Worm (Caenorhabditis elegans): ENCODE data around the gene arle-14.
A peak's percentile ranks its signal among the peaks of the same experiment; 100 is the strongest.

Gene arle-14

ce11 chrIII:5720266-5721019, 27.7 kb downstream of the arle-14 start:
- TF ChIP-seq pes-1 (GFP tag; IDR thresholded peaks at IDR 0.05): no peak
- TF ChIP-seq tra-4 (tag; optimal IDR thresholded peaks at IDR 0.05): no peak
- no peak for TF ChIP-seq tbx-37 (GFP tag; conservative IDR thresholded peaks at IDR 0.05)
- TF ChIP-seq F13C5.2 (tag; optimal IDR thresholded peaks at IDR 0.05): no peak
- no peak for TF ChIP-seq ceh-13 (GFP tag; optimal IDR thresholded peaks at IDR 0.05)
- no peak for TF ChIP-seq ets-7 (tag; optimal IDR thresholded peaks at IDR 0.05)
- peak; percentile 27 for TF ChIP-seq hmg-4 (GFP tag; optimal IDR thresholded peaks at IDR 0.05)
- TF ChIP-seq scrt-1 (GFP tag; IDR thresholded peaks at IDR 0.05): 0 out of 2 replicates have a peak, but pooled peaks have one; percentile 9
- TF ChIP-seq ceh-36 (tag; optimal IDR thresholded peaks at IDR 0.05): no peak
- peak; percentile 51 for TF ChIP-seq aly-1 (tag; optimal IDR thresholded peaks at IDR 0.05)

DNA sequence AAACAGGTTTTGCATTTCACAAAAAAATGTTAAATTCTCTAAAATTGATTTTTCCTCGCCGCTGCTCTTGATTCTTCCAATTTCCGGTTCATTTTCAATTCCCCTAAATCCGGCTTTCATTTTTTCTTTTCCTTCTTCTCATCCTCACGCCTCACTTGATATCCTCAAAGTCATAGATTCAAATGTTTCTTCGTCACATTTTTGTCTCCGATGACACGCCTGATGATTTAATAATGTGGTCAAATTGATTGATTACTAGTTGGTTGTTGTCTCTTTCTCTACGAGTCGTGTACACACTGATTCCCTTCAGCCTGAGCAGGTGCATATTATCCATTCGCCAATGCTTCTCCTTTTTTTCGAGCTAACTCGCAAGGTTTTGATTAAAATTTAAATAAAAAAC, 28.8 kb downstream of the arle-14 start:
- TF ChIP-seq hmg-4 (GFP tag; optimal IDR thresholded peaks at IDR 0.05): no peak
- TF ChIP-seq pes-1 (GFP tag; IDR thresholded peaks at IDR 0.05): no peak
- TF ChIP-seq ets-7 (tag; optimal IDR thresholded peaks at IDR 0.05): no peak
- TF ChIP-seq tra-4 (tag; optimal IDR thresholded peaks at IDR 0.05): no peak
- no peak for TF ChIP-seq ama-1 (optimal IDR thresholded peaks at IDR 0.05)
- no peak for TF ChIP-seq F13C5.2 (tag; optimal IDR thresholded peaks at IDR 0.05)
- TF ChIP-seq sea-1 (GFP tag; conservative IDR thresholded peaks at IDR 0.05): no peak

DNA sequence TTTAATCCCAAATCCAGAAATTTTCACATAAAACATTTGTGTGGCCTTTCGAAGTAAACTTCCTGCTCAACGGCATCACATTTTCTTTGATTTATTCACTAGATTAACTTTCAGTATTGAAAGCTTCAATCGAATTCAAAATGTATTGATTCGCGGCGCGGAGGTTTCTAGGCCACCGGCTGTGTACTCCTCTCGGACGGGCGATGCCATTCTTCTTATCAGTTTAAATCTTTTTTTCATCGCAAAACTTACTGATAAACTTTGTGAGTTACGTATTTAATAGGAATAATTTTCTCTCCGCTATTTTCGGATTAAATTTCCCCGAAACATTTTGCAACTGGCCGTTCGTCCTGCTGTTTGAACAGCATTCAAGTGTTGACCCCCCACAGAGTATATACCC, 29.2 kb downstream of the arle-14 start:
- TF ChIP-seq ceh-13 (GFP tag; optimal IDR thresholded peaks at IDR 0.05) (no peak), B0310.2 (tag; optimal IDR thresholded peaks at IDR 0.05) (no peak), tbx-37 (GFP tag; conservative IDR thresholded peaks at IDR 0.05) (peak; percentile 12; the same call in 1 of the 2 replicates), flt-1 (GFP tag; IDR thresholded peaks at IDR 0.05) (no peak), hnd-1 (tag; optimal IDR thresholded peaks at IDR 0.05) (no peak), ama-1 (optimal IDR thresholded peaks at IDR 0.05) (no peak), ceh-36 (tag; optimal IDR thresholded peaks at IDR 0.05) (no peak), F13C5.2 (tag; optimal IDR thresholded peaks at IDR 0.05) (no peak), hmg-4 (GFP tag; optimal IDR thresholded peaks at IDR 0.05) (peak; percentile 21), pes-1 (GFP tag; IDR thresholded peaks at IDR 0.05) (no peak), sea-1 (GFP tag; conservative IDR thresholded peaks at IDR 0.05) (no peak), hmbx-1 (tag; optimal IDR thresholded peaks at IDR 0.05) (no peak), tbx-11 (GFP tag; IDR thresholded peaks at IDR 0.05) (no peak), scrt-1 (GFP tag; IDR thresholded peaks at IDR 0.05) (no peak), ets-7 (tag; optimal IDR thresholded peaks at IDR 0.05) (no peak), tra-4 (tag; optimal IDR thresholded peaks at IDR 0.05) (no peak), aly-1 (tag; optimal IDR thresholded peaks at IDR 0.05) (no peak)

DNA sequence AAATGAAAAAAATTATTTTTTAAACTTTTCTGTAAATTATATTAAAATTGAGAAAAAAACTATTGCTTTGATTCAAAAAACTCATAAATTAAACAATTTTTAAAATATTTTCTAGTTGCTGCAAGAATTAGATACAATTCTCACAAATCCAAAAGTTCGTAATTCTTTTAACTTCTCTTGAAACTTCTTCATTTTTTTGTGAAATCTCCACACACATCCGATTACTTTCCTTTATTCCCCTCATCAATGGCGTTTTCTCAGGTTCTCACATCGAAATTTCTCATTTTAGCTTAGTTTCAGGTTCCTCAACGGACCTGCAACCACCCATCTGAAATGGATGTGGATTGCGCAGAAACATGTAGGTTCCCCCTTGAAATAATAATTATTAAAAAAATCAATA, 29.8 kb downstream of the arle-14 start, which contains the start of gene wrm-1:
Gene wrm-1, plus strand, starts transcription at position 301 of the 400 bp plus-strand sequence.
- TF ChIP-seq tbx-11 (GFP tag; IDR thresholded peaks at IDR 0.05) (no peak), ceh-13 (GFP tag; optimal IDR thresholded peaks at IDR 0.05) (no peak), hnd-1 (tag; optimal IDR thresholded peaks at IDR 0.05) (no peak), aly-1 (tag; optimal IDR thresholded peaks at IDR 0.05) (no peak), sea-1 (GFP tag; conservative IDR thresholded peaks at IDR 0.05) (no peak), B0310.2 (tag; optimal IDR thresholded peaks at IDR 0.05) (no peak), hmg-4 (GFP tag; optimal IDR thresholded peaks at IDR 0.05) (no peak), ets-7 (tag; optimal IDR thresholded peaks at IDR 0.05) (no peak), flt-1 (GFP tag; IDR thresholded peaks at IDR 0.05) (no peak), tra-4 (tag; optimal IDR thresholded peaks at IDR 0.05) (no peak), tbx-37 (GFP tag; conservative IDR thresholded peaks at IDR 0.05) (no peak), F13C5.2 (tag; optimal IDR thresholded peaks at IDR 0.05) (no peak), scrt-1 (GFP tag; IDR thresholded peaks at IDR 0.05) (no peak), ceh-36 (tag; optimal IDR thresholded peaks at IDR 0.05) (no peak), pes-1 (GFP tag; IDR thresholded peaks at IDR 0.05) (no peak), ama-1 (optimal IDR thresholded peaks at IDR 0.05) (no peak), hmbx-1 (tag; optimal IDR thresholded peaks at IDR 0.05) (no peak)

- TF ChIP-seq hnd-1 (tag; optimal IDR thresholded peaks at IDR 0.05): no peak
- TF ChIP-seq scrt-1 (GFP tag; IDR thresholded peaks at IDR 0.05): no peak
- no peak for TF ChIP-seq sea-1 (GFP tag; conservative IDR thresholded peaks at IDR 0.05)
- no peak for TF ChIP-seq F13C5.2 (tag; optimal IDR thresholded peaks at IDR 0.05)
- TF ChIP-seq tra-4 (tag; optimal IDR thresholded peaks at IDR 0.05): no peak
- TF ChIP-seq tbx-11 (GFP tag; IDR thresholded peaks at IDR 0.05): no peak
- no peak for TF ChIP-seq ama-1 (optimal IDR thresholded peaks at IDR 0.05)
- no peak for TF ChIP-seq hmg-4 (GFP tag; optimal IDR thresholded peaks at IDR 0.05)
- TF ChIP-seq aly-1 (tag; optimal IDR thresholded peaks at IDR 0.05): no peak
- TF ChIP-seq ceh-36 (tag; optimal IDR thresholded peaks at IDR 0.05): no peak
- no peak for TF ChIP-seq hmbx-1 (tag; optimal IDR thresholded peaks at IDR 0.05)
- TF ChIP-seq pes-1 (GFP tag; IDR thresholded peaks at IDR 0.05): no peak
Measured at ce11 chrIII:5727827-5728226, 35.1 kb downstream of the arle-14 start, which contains the start of gene egg-1. TSS of gene egg-1 (plus strand) at chrIII:5728180.

DNA sequence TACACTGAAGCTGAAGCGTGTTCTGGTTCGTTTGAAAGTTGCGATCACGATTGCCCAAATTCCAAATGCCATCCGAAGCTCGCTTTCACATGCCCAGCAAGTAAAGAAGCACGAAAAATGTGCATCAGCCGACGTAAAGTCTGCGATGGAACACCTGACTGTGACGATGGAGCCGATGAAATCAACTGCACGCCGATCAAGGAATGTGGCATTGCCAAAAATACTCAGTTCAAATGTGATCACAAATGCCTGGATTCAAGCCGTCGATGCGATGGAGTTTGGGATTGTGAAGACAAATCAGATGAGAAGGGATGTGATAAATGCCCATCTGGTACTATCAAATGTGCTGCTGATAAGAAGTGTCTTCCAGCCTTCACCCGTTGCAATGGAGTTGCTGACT, 36.7 kb downstream of the arle-14 start:
- no peak for TF ChIP-seq ama-1 (optimal IDR thresholded peaks at IDR 0.05)
- no peak for TF ChIP-seq flt-1 (GFP tag; IDR thresholded peaks at IDR 0.05)
- TF ChIP-seq pes-1 (GFP tag; IDR thresholded peaks at IDR 0.05): no peak
- TF ChIP-seq aly-1 (tag; optimal IDR thresholded peaks at IDR 0.05): no peak
- TF ChIP-seq tbx-37 (GFP tag; conservative IDR thresholded peaks at IDR 0.05): no peak
- TF ChIP-seq tbx-11 (GFP tag; IDR thresholded peaks at IDR 0.05): no peak
- TF ChIP-seq sea-1 (GFP tag; conservative IDR thresholded peaks at IDR 0.05): no peak
- TF ChIP-seq hnd-1 (tag; optimal IDR thresholded peaks at IDR 0.05): no peak
- no peak for TF ChIP-seq ceh-13 (GFP tag; optimal IDR thresholded peaks at IDR 0.05)
- TF ChIP-seq F13C5.2 (tag; optimal IDR thresholded peaks at IDR 0.05): no peak
- TF ChIP-seq ceh-36 (tag; optimal IDR thresholded peaks at IDR 0.05): no peak
- no peak for TF ChIP-seq scrt-1 (GFP tag; IDR thresholded peaks at IDR 0.05)
- no peak for TF ChIP-seq tra-4 (tag; optimal IDR thresholded peaks at IDR 0.05)
- no peak for TF ChIP-seq B0310.2 (tag; optimal IDR thresholded peaks at IDR 0.05)
- TF ChIP-seq hmg-4 (GFP tag; optimal IDR thresholded peaks at IDR 0.05): no peak
- TF ChIP-seq hmbx-1 (tag; optimal IDR thresholded peaks at IDR 0.05): no peak
- no peak for TF ChIP-seq ets-7 (tag; optimal IDR thresholded peaks at IDR 0.05)

DNA sequence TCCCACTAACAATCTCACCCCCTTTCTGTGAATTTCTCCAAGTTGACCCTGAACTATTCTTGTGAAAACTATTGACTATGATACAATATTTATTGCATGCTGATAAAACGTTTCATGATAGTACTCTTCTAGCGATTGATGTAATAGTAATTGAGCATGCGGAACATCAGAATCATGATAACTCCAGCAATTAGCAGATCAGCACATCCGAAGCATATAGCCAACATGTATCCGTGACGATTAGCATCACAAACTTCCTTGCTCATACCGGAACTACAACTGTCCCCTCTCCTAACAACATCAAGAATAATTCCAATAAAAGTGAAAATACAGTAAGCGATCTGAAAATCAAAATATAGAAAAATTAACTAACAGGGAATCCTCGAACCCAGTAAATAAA, 37.3 kb downstream of the arle-14 start:
- TF ChIP-seq ceh-13 (GFP tag; optimal IDR thresholded peaks at IDR 0.05) (no peak), ets-7 (tag; optimal IDR thresholded peaks at IDR 0.05) (no peak), scrt-1 (GFP tag; IDR thresholded peaks at IDR 0.05) (no peak), flt-1 (GFP tag; IDR thresholded peaks at IDR 0.05) (no peak), B0310.2 (tag; optimal IDR thresholded peaks at IDR 0.05) (no peak), tbx-11 (GFP tag; IDR thresholded peaks at IDR 0.05) (no peak), F13C5.2 (tag; optimal IDR thresholded peaks at IDR 0.05) (no peak), hmbx-1 (tag; optimal IDR thresholded peaks at IDR 0.05) (no peak), aly-1 (tag; optimal IDR thresholded peaks at IDR 0.05) (no peak), hnd-1 (tag; optimal IDR thresholded peaks at IDR 0.05) (no peak), ama-1 (optimal IDR thresholded peaks at IDR 0.05) (no peak), pes-1 (GFP tag; IDR thresholded peaks at IDR 0.05) (no peak), sea-1 (GFP tag; conservative IDR thresholded peaks at IDR 0.05) (no peak), hmg-4 (GFP tag; optimal IDR thresholded peaks at IDR 0.05) (no peak), tra-4 (tag; optimal IDR thresholded peaks at IDR 0.05) (no peak), tbx-37 (GFP tag; conservative IDR thresholded peaks at IDR 0.05) (no peak), ceh-36 (tag; optimal IDR thresholded peaks at IDR 0.05) (no peak)

Data from whole organism, early embryonic.